Fruit fly (Drosophila melanogaster) whole organism, embryonic: ENCODE results near the gene Drsl5.

Experiments
- Abd-B ChIP-seq: fragments of 200-800 bp; sonication (Bioruptor generic); optimal IDR thresholded peaks from 2 replicates; lab custom pipeline; 2018; ENCODE audit warnings: missing biosample characterization, mild to moderate bottlenecking, missing genetic modification characterization, moderate library complexity
- B-H2 ChIP-seq: fragments of 200-800 bp; sonication (Bioruptor generic); optimal IDR thresholded peaks from 2 replicates; lab custom pipeline; 2018; ENCODE audit warnings: missing biosample characterization, mild to moderate bottlenecking, missing genetic modification characterization
- BEAF-32 ChIP-seq: fragments of 200-800 bp; sonication (Bioruptor generic); optimal IDR thresholded peaks from 3 replicates; lab custom pipeline; 2017; ENCODE audit warnings: missing biosample characterization, missing genetic modification characterization, mild to moderate bottlenecking, moderate library complexity, missing genetic modification reagents
- C15 ChIP-seq: fragments of 200-800 bp; sonication (Bioruptor generic); IDR thresholded peaks from 3 replicates; pipeline ENCODE4 v1.3.6; 2022; ENCODE audit warnings: missing biosample characterization, missing genetic modification characterization
- CG10565 ChIP-seq: fragments of 200-800 bp; sonication (Bioruptor generic); optimal IDR thresholded peaks from 3 replicates; lab custom pipeline; 2016; ENCODE audit warnings: missing biosample characterization, mild to moderate bottlenecking, missing genetic modification characterization
- CG12769 ChIP-seq: fragments of 200-800 bp; sonication (Bioruptor generic); optimal IDR thresholded peaks from 2 replicates; lab custom pipeline; 2019; ENCODE audit warnings: missing biosample characterization, mild to moderate bottlenecking, missing genetic modification characterization, moderate library complexity
- CG13287 ChIP-seq: fragments of 200-800 bp; sonication (Bioruptor generic); IDR thresholded peaks from 2 replicates; pipeline ENCODE4 v1.3.6; 2022; ENCODE audit warnings: missing biosample characterization, missing genetic modification characterization; ENCODE audit not compliant: partially characterized antibody
- CG14710 ChIP-seq: fragments of 200-800 bp; sonication (Bioruptor generic); optimal IDR thresholded peaks from 3 replicates; lab custom pipeline; 2019; ENCODE audit warnings: missing biosample characterization, mild to moderate bottlenecking, missing genetic modification characterization, moderate library complexity
- CG15269 ChIP-seq: fragments of 200-800 bp; sonication (Bioruptor generic); optimal IDR thresholded peaks from 2 replicates; lab custom pipeline; 2018; ENCODE audit warnings: missing biosample characterization, mild to moderate bottlenecking, missing genetic modification characterization, moderate library complexity
- CG15514 ChIP-seq: fragments of 200-800 bp; sonication (Bioruptor generic); optimal IDR thresholded peaks from 3 replicates; lab custom pipeline; 2017; ENCODE audit warnings: missing biosample characterization, missing genetic modification characterization, mild to moderate bottlenecking, moderate library complexity, missing genetic modification reagents
- CG15601 ChIP-seq: fragments of 200-800 bp; sonication (Bioruptor generic); optimal IDR thresholded peaks from 3 replicates; lab custom pipeline; 2019; ENCODE audit warnings: missing biosample characterization, mild to moderate bottlenecking, missing genetic modification characterization, moderate library complexity
- CG1603 ChIP-seq: fragments of 200-800 bp; sonication (Bioruptor generic); optimal IDR thresholded peaks from 2 replicates; lab custom pipeline; 2019; ENCODE audit warnings: missing biosample characterization, mild to moderate bottlenecking, missing genetic modification characterization, moderate library complexity
- CG18011 ChIP-seq: fragments of 200-800 bp; sonication (Bioruptor generic); optimal IDR thresholded peaks from 2 replicates; lab custom pipeline; 2017; ENCODE audit warnings: missing biosample characterization, missing genetic modification characterization, mild to moderate bottlenecking, moderate library complexity, missing genotype
- CG2116 ChIP-seq: fragments of 200-800 bp; sonication (Bioruptor generic); optimal IDR thresholded peaks from 3 replicates; lab custom pipeline; 2018; ENCODE audit warnings: missing biosample characterization, mild to moderate bottlenecking, missing genetic modification characterization
- CG31365 ChIP-seq: fragments of 200-800 bp; sonication (Bioruptor generic); optimal IDR thresholded peaks from 2 replicates; lab custom pipeline; 2018; ENCODE audit warnings: missing biosample characterization, mild to moderate bottlenecking, missing genetic modification characterization
- CG34376 ChIP-seq: fragments of 200-800 bp; sonication (Bioruptor generic); optimal IDR thresholded peaks from 2 replicates; lab custom pipeline; 2018; ENCODE audit warnings: missing biosample characterization, mild to moderate bottlenecking, missing genetic modification characterization
- CG6175 ChIP-seq: fragments of 200-800 bp; sonication (Bioruptor generic); IDR thresholded peaks from 3 replicates; pipeline ENCODE4 v1.3.6; 2022; ENCODE audit warnings: missing biosample characterization, missing genetic modification characterization
- CG7786 ChIP-seq: fragments of 200-800 bp; sonication (Bioruptor generic); optimal IDR thresholded peaks from 2 replicates; lab custom pipeline; 2016; ENCODE audit warnings: missing biosample characterization, missing genetic modification characterization
- CG8944 ChIP-seq: fragments of 200-800 bp; sonication (Bioruptor generic); optimal IDR thresholded peaks from 3 replicates; lab custom pipeline; 2016; ENCODE audit warnings: missing biosample characterization, missing genetic modification characterization
- CG9932 ChIP-seq: fragments of 200-800 bp; sonication (Bioruptor generic); IDR thresholded peaks from 2 replicates; pipeline ENCODE4 v1.3.6; 2022; ENCODE audit warnings: missing biosample characterization, missing genetic modification characterization
- Chrac-16 ChIP-seq: fragments of 200-800 bp; sonication (Bioruptor generic); optimal IDR thresholded peaks from 3 replicates; lab custom pipeline; 2016; ENCODE audit warnings: missing biosample characterization, missing genetic modification characterization
- CkIIα-i1 ChIP-seq: fragments of 200-800 bp; sonication (Bioruptor generic); IDR thresholded peaks from 2 replicates; pipeline ENCODE4 v1.3.6; 2022; ENCODE audit warnings: missing biosample characterization, missing genetic modification characterization
- Dp ChIP-seq: fragments of 200-800 bp; sonication (Bioruptor generic); optimal IDR thresholded peaks from 2 replicates; lab custom pipeline; 2018; ENCODE audit warnings: missing biosample characterization, mild to moderate bottlenecking, missing genetic modification characterization, moderate library complexity
- E2f1 ChIP-seq: fragments of 200-800 bp; sonication (Bioruptor generic); IDR thresholded peaks from 2 replicates; pipeline ENCODE4 v1.3.6; 2022; ENCODE audit warnings: missing biosample characterization, missing genetic modification characterization
- ERR ChIP-seq: fragments of 200-800 bp; sonication (Bioruptor generic); optimal IDR thresholded peaks from 2 replicates; lab custom pipeline; 2016; ENCODE audit warnings: missing biosample characterization, missing genetic modification characterization
- HmgZ ChIP-seq: fragments of 200-800 bp; sonication (Bioruptor generic); optimal IDR thresholded peaks from 2 replicates; lab custom pipeline; 2018; ENCODE audit warnings: missing biosample characterization, mild to moderate bottlenecking, missing genetic modification characterization
- Med ChIP-seq: fragments of 200-800 bp; sonication (Bioruptor generic); peaks from one replicate; lab custom pipeline; 2016; ENCODE audit warnings: missing biosample characterization, missing genetic modification characterization, mild to moderate bottlenecking, inconsistent platforms, moderate library complexity
- Rx ChIP-seq: fragments of 200-800 bp; sonication (Bioruptor generic); IDR thresholded peaks from 2 replicates; pipeline ENCODE4 v1.3.6; 2022; ENCODE audit warnings: missing biosample characterization, missing genetic modification characterization
- Sox100B ChIP-seq: fragments of 200-800 bp; sonication (Bioruptor generic); optimal IDR thresholded peaks from 3 replicates; lab custom pipeline; 2018; ENCODE audit warnings: missing biosample characterization, mild to moderate bottlenecking, missing genetic modification characterization
- Taf1 ChIP-seq: fragments of 200-800 bp; sonication (Bioruptor generic); IDR thresholded peaks from 2 replicates; pipeline ENCODE4 v1.3.6; 2022; ENCODE audit warnings: missing biosample characterization, missing genetic modification characterization
- YL-1 ChIP-seq: fragments of 200-800 bp; sonication (Bioruptor generic); optimal IDR thresholded peaks from 3 replicates; lab custom pipeline; 2017; ENCODE audit warnings: missing biosample characterization, mild to moderate bottlenecking, missing genetic modification characterization
- danr ChIP-seq: fragments of 200-800 bp; sonication (Bioruptor generic); IDR thresholded peaks from 2 replicates; pipeline ENCODE4 v1.3.6; 2022; ENCODE audit warnings: missing biosample characterization, missing genetic modification characterization
- dysf ChIP-seq: fragments of 200-800 bp; sonication (Bioruptor generic); IDR thresholded peaks from 3 replicates; pipeline ENCODE4 v1.3.6; 2022; ENCODE audit warnings: missing biosample characterization, missing genetic modification characterization
- gfzf ChIP-seq: fragments of 200-800 bp; sonication (Bioruptor generic); optimal IDR thresholded peaks from 2 replicates; lab custom pipeline; 2016; ENCODE audit warnings: missing biosample characterization, mild to moderate bottlenecking, missing genetic modification characterization, moderate library complexity
- gt ChIP-seq: fragments of 200-800 bp; sonication (Bioruptor generic); IDR thresholded peaks from 2 replicates; pipeline ENCODE4 v1.3.6; 2022; ENCODE audit warnings: missing biosample characterization, missing genetic modification characterization
- hkb ChIP-seq, 2 experiments: fragments of 200-800 bp in 1 of 2; fragments of >200 bp in 1 of 2; sonication (Bioruptor generic) in 1 of 2; IDR thresholded peaks in 1 of 2; optimal IDR thresholded peaks in 1 of 2; 2 replicates each; pipeline versions ENCODE4 v1.3.6 to Lab custom; 2017 to 2022; ENCODE audit warnings: missing biosample characterization in 1 of 2, missing genetic modification characterization in 1 of 2
- knrl ChIP-seq: fragments of 200-800 bp; sonication (Bioruptor generic); IDR thresholded peaks from 3 replicates; pipeline ENCODE4 v1.3.6; 2022; ENCODE audit warnings: missing biosample characterization, missing genetic modification characterization; ENCODE audit not compliant: partially characterized antibody
- lola ChIP-seq, 3 experiments: fragments of >200 bp in 2 of 3; fragments of 200-800 bp in 1 of 3; sonication (Bioruptor generic) in 1 of 3; optimal IDR thresholded peaks; 2 replicates each; lab custom pipeline; 2017 to 2019; ENCODE audit warnings: missing biosample characterization in 3 of 3, missing genetic modification characterization in 3 of 3, mild to moderate bottlenecking in 1 of 3, moderate library complexity in 1 of 3
- mirr ChIP-seq: fragments of 200-800 bp; sonication (Bioruptor generic); optimal IDR thresholded peaks from 3 replicates; lab custom pipeline; 2018; ENCODE audit warnings: missing biosample characterization, mild to moderate bottlenecking, missing genetic modification characterization
- nmo ChIP-seq: fragments of 200-800 bp; sonication (Bioruptor generic); optimal IDR thresholded peaks from 2 replicates; lab custom pipeline; 2018; ENCODE audit warnings: missing biosample characterization, mild to moderate bottlenecking, missing genetic modification characterization, moderate library complexity
- pfk ChIP-seq: fragments of 200-800 bp; sonication (Bioruptor generic); optimal IDR thresholded peaks from 2 replicates; lab custom pipeline; 2018; ENCODE audit warnings: missing biosample characterization, mild to moderate bottlenecking, missing genetic modification characterization, moderate library complexity
- pum ChIP-seq: fragments of 200-800 bp; sonication (Bioruptor generic); optimal IDR thresholded peaks from 2 replicates; lab custom pipeline; 2016; ENCODE audit warnings: missing biosample characterization, missing genetic modification characterization
- rib ChIP-seq: fragments of 200-800 bp; sonication (Bioruptor generic); IDR thresholded peaks from 2 replicates; pipeline ENCODE4 v1.3.6; 2022; ENCODE audit warnings: missing biosample characterization, missing genetic modification characterization
- sens-2 ChIP-seq: fragments of 200-800 bp; sonication (Bioruptor generic); IDR thresholded peaks from 2 replicates; pipeline ENCODE4 v1.3.6; 2022; ENCODE audit warnings: missing biosample characterization, missing genetic modification characterization
- sima ChIP-seq: fragments of 200-800 bp; sonication (Bioruptor generic); optimal IDR thresholded peaks from 2 replicates; lab custom pipeline; 2016; ENCODE audit warnings: missing biosample characterization, missing genetic modification characterization
- slp2 ChIP-seq: fragments of 200-800 bp; sonication (Bioruptor generic); optimal IDR thresholded peaks from 2 replicates; lab custom pipeline; 2016; ENCODE audit warnings: missing biosample characterization, missing genetic modification characterization
- tll ChIP-seq, 2 experiments: fragments of 200-800 bp in 1 of 2; fragments of >200 bp in 1 of 2; sonication (Bioruptor generic) in 1 of 2; optimal IDR thresholded peaks; 2 replicates each; lab custom pipeline; 2017 to 2019; ENCODE audit warnings: missing biosample characterization in 2 of 2, missing genetic modification characterization in 2 of 2, mild to moderate bottlenecking in 1 of 2, moderate library complexity in 1 of 2
- tna ChIP-seq: fragments of 200-800 bp; sonication (Bioruptor generic); IDR thresholded peaks from 2 replicates; pipeline ENCODE4 v1.3.6; 2022; ENCODE audit warnings: missing biosample characterization, missing genetic modification characterization; ENCODE audit not compliant: partially characterized antibody
- unc-4 ChIP-seq: fragments of 200-800 bp; sonication (Bioruptor generic); IDR thresholded peaks from 2 replicates; pipeline ENCODE4 v1.3.6; 2022; ENCODE audit warnings: missing biosample characterization, missing genetic modification characterization; ENCODE audit not compliant: partially characterized antibody
- zfh2 ChIP-seq: fragments of 200-800 bp; sonication (Bioruptor generic); optimal IDR thresholded peaks from 2 replicates; lab custom pipeline; 2016; ENCODE audit warnings: missing biosample characterization, missing genetic modification characterization

Drsl5 gene

dm6 chr3L:3334784-3335183, 18.2 kb downstream of the Drsl5 start, which contains the start of gene CG14969 (continued):
- TF ChIP-seq CG15514 (GFP tag; lab: Kevin White, UChicago): peak; percentile 43
- TF ChIP-seq Sox100B (GFP tag; lab: Kevin White, UChicago): no peak
- no peak for TF ChIP-seq hkb (optimal IDR thresholded peaks at IDR 0.05; lab: Kevin White, UChicago)
- TF ChIP-seq hkb (GFP tag; IDR thresholded peaks at IDR 0.05; lab: Robert Waterston, UW): no peak
- TF ChIP-seq nmo (GFP tag; lab: Kevin White, UChicago): peak; percentile 4
- no peak for TF ChIP-seq C15
- no peak for TF ChIP-seq CG6175 (GFP tag; lab: Robert Waterston, UW)
- TF ChIP-seq CG1603 (tag; lab: Kevin White, UChicago): peak; percentile 70
- no peak for TF ChIP-seq CG18011
- TF ChIP-seq CkIIα-i1 (GFP tag; lab: Robert Waterston, UW): no peak
- no peak for TF ChIP-seq mirr
- TF ChIP-seq ERR (GFP tag; lab: Kevin White, UChicago): no peak
- TF ChIP-seq pum (GFP tag; lab: Kevin White, UChicago): no peak
- peak; percentile 37 for TF ChIP-seq CG14710 (tag; lab: Kevin White, UChicago)
- TF ChIP-seq knrl (GFP tag; lab: Robert Waterston, UW): peak; percentile 39; the same call in 2 of the 3 replicates
- TF ChIP-seq CG7786 (GFP tag; lab: Kevin White, UChicago): no peak
- no peak for TF ChIP-seq tll (GFP tag; optimal IDR thresholded peaks at IDR 0.05; lab: Kevin White, UChicago)
- no peak for TF ChIP-seq slp2 (GFP tag; lab: Kevin White, UChicago)
- no peak for TF ChIP-seq CG31365
- peak; percentile 94 for TF ChIP-seq Dp (GFP tag; lab: Kevin White, UChicago)
- TF ChIP-seq unc-4 (GFP tag; lab: Robert Waterston, UW): peak; percentile 56
- peak; percentile 40 for TF ChIP-seq gfzf (GFP tag; lab: Kevin White, UChicago)
- no peak for TF ChIP-seq CG8944 (GFP tag; lab: Kevin White, UChicago)
- TF ChIP-seq CG12769 (tag; lab: Kevin White, UChicago): no peak
- TF ChIP-seq CG9932 (GFP tag; lab: Robert Waterston, UW): no peak
- TF ChIP-seq dysf: no peak
- TF ChIP-seq CG13287 (GFP tag; lab: Robert Waterston, UW): peak; percentile 67
- TF ChIP-seq YL-1 (GFP tag; lab: Kevin White, UChicago): peak; percentile 31
- no peak for TF ChIP-seq sens-2 (GFP tag; lab: Robert Waterston, UW)
- TF ChIP-seq BEAF-32 (GFP tag; lab: Kevin White, UChicago): peak; percentile 54
- no peak for TF ChIP-seq danr (GFP tag; lab: Robert Waterston, UW)
- TF ChIP-seq CG34376 (GFP tag; lab: Kevin White, UChicago): no peak
- TF ChIP-seq tna (GFP tag; lab: Robert Waterston, UW): no peak; the same call in 1 of the 2 replicates
- no peak for TF ChIP-seq Taf1 (GFP tag; lab: Robert Waterston, UW)
- peak; percentile 22 for TF ChIP-seq HmgZ (tag; lab: Kevin White, UChicago)
- peak; percentile 95 for TF ChIP-seq CG2116 (GFP tag; lab: Kevin White, UChicago)
- no peak for TF ChIP-seq zfh2
- no peak for TF ChIP-seq lola (GFP tag; optimal IDR thresholded peaks at IDR 0.05; lab: Kevin White, UChicago)
- TF ChIP-seq gt: no peak
- no peak for TF ChIP-seq CG15601 (tag; lab: Kevin White, UChicago)
- no peak for TF ChIP-seq B-H2 (GFP tag; lab: Kevin White, UChicago)
- no peak for TF ChIP-seq CG10565 (GFP tag; lab: Kevin White, UChicago)
- no peak for TF ChIP-seq Abd-B (GFP tag; lab: Kevin White, UChicago)
- TF ChIP-seq Chrac-16 (GFP tag; lab: Kevin White, UChicago): no peak
- TF ChIP-seq rib: no peak
- TF ChIP-seq Rx: no peak
- no peak for TF ChIP-seq sima (GFP tag; lab: Kevin White, UChicago)
- no peak for TF ChIP-seq CG15269 (tag; lab: Kevin White, UChicago)
- TF ChIP-seq pfk (GFP tag; lab: Kevin White, UChicago): no peak
- TF ChIP-seq E2f1 (GFP tag; lab: Robert Waterston, UW): no peak
- TF ChIP-seq Med (GFP tag; lab: Kevin White, UChicago): peak; percentile 73
